Worm (Caenorhabditis elegans) whole organism, L1 larva: ENCODE measurements around the gene smg-6.
A peak's percentile ranks its signal among the peaks of the same experiment; 100 is the strongest.

Source experiments
- C34B4.2 ChIP-seq: sonication (generic microtip); optimal IDR thresholded peaks from 2 replicates; lab custom pipeline; 2017; ENCODE audit warnings: mild to moderate bottlenecking, missing genetic modification characterization, missing compliant biosample characterization
- F16B12.6 ChIP-seq: fragments of 150-350 bp; optimal IDR thresholded peaks from 2 replicates; lab custom pipeline; 2014; ENCODE audit warnings: missing biosample characterization, missing genetic modification characterization
- Y116A8C.19 ChIP-seq: sonication (generic microtip); optimal IDR thresholded peaks from 2 replicates; lab custom pipeline; 2016; ENCODE audit warnings: missing compliant biosample characterization, missing genetic modification characterization, borderline replicate concordance
- aha-1 ChIP-seq: fragments of 150-350 bp; optimal IDR thresholded peaks from 2 replicates; lab custom pipeline; 2014; ENCODE audit warnings: missing biosample characterization, missing genetic modification characterization
- alr-1 ChIP-seq: fragments of 200-800 bp; sonication (Bioruptor generic); optimal IDR thresholded peaks from 2 replicates; lab custom pipeline; 2018; ENCODE audit warnings: borderline replicate concordance, mild to moderate bottlenecking, missing genetic modification characterization, missing compliant biosample characterization
- aly-2 ChIP-seq: fragments of 150-350 bp; optimal IDR thresholded peaks from 2 replicates; lab custom pipeline; 2014; ENCODE audit warnings: missing biosample characterization, missing genetic modification characterization
- blmp-1 ChIP-seq: fragments of 150-350 bp; optimal IDR thresholded peaks from 2 replicates; lab custom pipeline; 2014; ENCODE audit warnings: missing biosample characterization, missing genetic modification characterization
- ceh-63 ChIP-seq: fragments of 200-800 bp; sonication (Bioruptor generic); optimal IDR thresholded peaks from 2 replicates; lab custom pipeline; 2018; ENCODE audit warnings: mild to moderate bottlenecking, missing genetic modification characterization, missing compliant biosample characterization
- ceh-82 ChIP-seq, 3 experiments: fragments of 150-350 bp in 1 of 3; sonication (generic microtip) in 2 of 3; optimal IDR thresholded peaks; 2 replicates each; lab custom pipeline; 2014 to 2017; ENCODE audit warnings: missing biosample characterization in 3 of 3, missing genetic modification characterization in 3 of 3
- ces-1 ChIP-seq: fragments of 150-350 bp; optimal IDR thresholded peaks from 2 replicates; lab custom pipeline; 2014; ENCODE audit warnings: missing biosample characterization, missing genetic modification reagents, missing genetic modification characterization
- dpl-1 ChIP-seq, 3 experiments: fragments of 150-350 bp in 2 of 3; sonication (generic microtip) in 1 of 3; optimal IDR thresholded peaks; 2 replicates each; lab custom pipeline; 2014 to 2017; ENCODE audit warnings: missing biosample characterization in 3 of 3, missing genetic modification characterization in 3 of 3, missing genetic modification reagents in 3 of 3
- dsc-1 ChIP-seq: sonication (generic microtip); optimal IDR thresholded peaks from 2 replicates; lab custom pipeline; 2016; ENCODE audit warnings: mild to moderate bottlenecking, missing genetic modification characterization, missing compliant biosample characterization
- efl-1 ChIP-seq, 4 experiments: fragments of 150-350 bp; optimal IDR thresholded peaks in 3 of 4; peaks in 1 of 4; 1 replicate in 1 of 4; 2 replicates in 3 of 4; lab custom pipeline; 2014; ENCODE audit warnings: missing biosample characterization in 2 of 4, missing genetic modification characterization in 2 of 4, missing genetic modification reagents in 2 of 4
- egl-13 ChIP-seq: sonication (generic microtip); optimal IDR thresholded peaks from 2 replicates; lab custom pipeline; 2016; ENCODE audit warnings: missing genotype, missing genetic modification reagents, missing genetic modification characterization, missing compliant biosample characterization
- egl-27 ChIP-seq, 2 experiments: fragments of 150-350 bp in 1 of 2; sonication (generic microtip); optimal IDR thresholded peaks; 3 replicates each; lab custom pipeline; 2017 to 2018; ENCODE audit warnings: missing biosample characterization in 2 of 2, missing genetic modification characterization in 2 of 2, missing genetic modification reagents in 2 of 2
- elt-2 ChIP-seq: sonication (generic microtip); optimal IDR thresholded peaks from 2 replicates; lab custom pipeline; 2016; ENCODE audit warnings: missing genetic modification characterization, mild to moderate bottlenecking, inconsistent platforms, missing compliant biosample characterization, missing genetic modification reagents
- ets-5 ChIP-seq: fragments of 200-800 bp; sonication (Bioruptor generic); IDR thresholded peaks from 2 replicates; pipeline ENCODE4 v1.3.6; 2022; ENCODE audit warnings: missing genetic modification characterization, missing compliant biosample characterization
- fkh-10 ChIP-seq: sonication (generic microtip); optimal IDR thresholded peaks from 2 replicates; lab custom pipeline; 2017; ENCODE audit warnings: missing biosample characterization, missing genetic modification reagents, missing genetic modification characterization
- fkh-4 ChIP-seq: sonication (generic microtip); optimal IDR thresholded peaks from 2 replicates; lab custom pipeline; 2016; ENCODE audit warnings: missing compliant biosample characterization, missing genetic modification characterization, borderline replicate concordance
- hpl-2 ChIP-seq: fragments of 150-350 bp; optimal IDR thresholded peaks from 2 replicates; lab custom pipeline; 2014; ENCODE audit warnings: missing biosample characterization, missing genetic modification reagents, missing genetic modification characterization
- irx-1 ChIP-seq: sonication (generic microtip); optimal IDR thresholded peaks from 2 replicates; lab custom pipeline; 2016; ENCODE audit warnings: missing genetic modification characterization, missing compliant biosample characterization
- jun-1 ChIP-seq: fragments of 150-350 bp; optimal IDR thresholded peaks from 2 replicates; lab custom pipeline; 2014; ENCODE audit warnings: missing biosample characterization, missing genetic modification reagents, missing genetic modification characterization
- lin-13 ChIP-seq: fragments of 150-350 bp; optimal IDR thresholded peaks from 2 replicates; lab custom pipeline; 2014; ENCODE audit warnings: missing biosample characterization, missing genetic modification reagents, missing genetic modification characterization
- lin-14 ChIP-seq: fragments of 200-800 bp; sonication (Bioruptor generic); optimal IDR thresholded peaks from 2 replicates; lab custom pipeline; 2018; ENCODE audit warnings: mild to moderate bottlenecking, missing genetic modification characterization, moderate library complexity, missing compliant biosample characterization
- lin-35 ChIP-seq, 2 experiments: fragments of 150-350 bp; optimal IDR thresholded peaks; 2 replicates each; lab custom pipeline; 2014; ENCODE audit warnings: missing biosample characterization in 2 of 2, missing genetic modification characterization in 2 of 2, missing genetic modification reagents in 2 of 2
- lin-39 ChIP-seq: fragments of 150-350 bp; optimal IDR thresholded peaks from 2 replicates; lab custom pipeline; 2014; ENCODE audit warnings: missing biosample characterization, missing genetic modification reagents, missing genetic modification characterization
- lir-3 ChIP-seq: sonication (generic microtip); optimal IDR thresholded peaks from 2 replicates; lab custom pipeline; 2016; ENCODE audit warnings: mild to moderate bottlenecking, missing genetic modification characterization, moderate library complexity, missing compliant biosample characterization; ENCODE audit not compliant: poor library complexity
- mdl-1 ChIP-seq, 2 experiments: fragments of 150-350 bp; optimal IDR thresholded peaks; 2 replicates each; lab custom pipeline; 2014 to 2017; ENCODE audit warnings: missing biosample characterization in 2 of 2, missing genetic modification characterization in 2 of 2, inconsistent platforms in 1 of 2
- mep-1 ChIP-seq: fragments of 150-350 bp; optimal IDR thresholded peaks from 2 replicates; lab custom pipeline; 2014; ENCODE audit warnings: missing biosample characterization, missing genetic modification characterization
- nhr-11 ChIP-seq: fragments of 150-350 bp; optimal IDR thresholded peaks from 2 replicates; lab custom pipeline; 2014; ENCODE audit warnings: missing biosample characterization, missing genetic modification characterization
- nhr-19 ChIP-seq: fragments of 200-800 bp; sonication (Bioruptor generic); conservative IDR thresholded peaks from 2 replicates; pipeline ENCODE4 v1.3.6; 2022; ENCODE audit warnings: missing genetic modification characterization, missing compliant biosample characterization
- nhr-20 ChIP-seq: sonication (generic microtip); optimal IDR thresholded peaks from 2 replicates; lab custom pipeline; 2016; ENCODE audit warnings: mild to moderate bottlenecking, missing genetic modification characterization, missing compliant biosample characterization
- nhr-28 ChIP-seq: fragments of 150-350 bp; optimal IDR thresholded peaks from 2 replicates; lab custom pipeline; 2014; ENCODE audit warnings: missing biosample characterization, missing genetic modification characterization
- nhr-71 ChIP-seq: sonication (generic microtip); optimal IDR thresholded peaks from 2 replicates; lab custom pipeline; 2016; ENCODE audit warnings: mild to moderate bottlenecking, missing genetic modification characterization, moderate library complexity, missing compliant biosample characterization
- nhr-76 ChIP-seq: sonication (generic microtip); optimal IDR thresholded peaks from 2 replicates; lab custom pipeline; 2017; ENCODE audit warnings: missing biosample characterization, missing genetic modification characterization
- nhr-85 ChIP-seq: sonication (generic microtip); peaks from one replicate; lab custom pipeline; 2016; ENCODE audit warnings: missing genetic modification characterization, inconsistent platforms, missing compliant biosample characterization
- pqm-1 ChIP-seq: sonication (generic microtip); optimal IDR thresholded peaks from 3 replicates; lab custom pipeline; 2017; ENCODE audit warnings: missing biosample characterization, missing genetic modification characterization
- rnt-1 ChIP-seq: sonication (generic microtip); optimal IDR thresholded peaks from 2 replicates; lab custom pipeline; 2016; ENCODE audit warnings: mild to moderate bottlenecking, missing genetic modification characterization, moderate library complexity, missing compliant biosample characterization
- snpc-4 ChIP-seq: fragments of 150-350 bp; optimal IDR thresholded peaks from 2 replicates; lab custom pipeline; 2014; ENCODE audit warnings: missing biosample characterization, missing genetic modification characterization
- snu-23 ChIP-seq: sonication (generic microtip); optimal IDR thresholded peaks from 2 replicates; lab custom pipeline; 2016; ENCODE audit warnings: missing genetic modification characterization, missing compliant biosample characterization
- sox-4 ChIP-seq: sonication (generic microtip); optimal IDR thresholded peaks from 2 replicates; lab custom pipeline; 2016; ENCODE audit warnings: missing genetic modification characterization, missing compliant biosample characterization
- sptf-1 ChIP-seq: fragments of 150-350 bp; optimal IDR thresholded peaks from 2 replicates; lab custom pipeline; 2014; ENCODE audit warnings: missing biosample characterization, missing genetic modification characterization
- swsn-7 ChIP-seq: sonication (generic microtip); optimal IDR thresholded peaks from 2 replicates; lab custom pipeline; 2016; ENCODE audit warnings: missing genetic modification characterization, missing compliant biosample characterization
- tbx-2 ChIP-seq: sonication (generic microtip); optimal IDR thresholded peaks from 2 replicates; lab custom pipeline; 2016; ENCODE audit warnings: missing genetic modification characterization, missing compliant biosample characterization
- unc-130 ChIP-seq: fragments of 150-350 bp; optimal IDR thresholded peaks from 2 replicates; lab custom pipeline; 2017; ENCODE audit warnings: missing biosample characterization, missing genetic modification characterization, inconsistent platforms
- unc-86 ChIP-seq: sonication (generic microtip); optimal IDR thresholded peaks from 2 replicates; lab custom pipeline; 2016; ENCODE audit warnings: missing genetic modification characterization, missing compliant biosample characterization
- xbp-1 ChIP-seq: sonication (generic microtip); optimal IDR thresholded peaks from 2 replicates; lab custom pipeline; 2016; ENCODE audit warnings: missing genetic modification characterization, missing compliant biosample characterization
- zag-1 ChIP-seq: fragments of 150-350 bp; optimal IDR thresholded peaks from 2 replicates; lab custom pipeline; 2014; ENCODE audit warnings: missing biosample characterization, missing genetic modification characterization
- ztf-4 ChIP-seq: fragments of 150-350 bp; optimal IDR thresholded peaks from 2 replicates; lab custom pipeline; 2014; ENCODE audit warnings: missing biosample characterization, missing genetic modification characterization

Gene smg-6

DNA sequence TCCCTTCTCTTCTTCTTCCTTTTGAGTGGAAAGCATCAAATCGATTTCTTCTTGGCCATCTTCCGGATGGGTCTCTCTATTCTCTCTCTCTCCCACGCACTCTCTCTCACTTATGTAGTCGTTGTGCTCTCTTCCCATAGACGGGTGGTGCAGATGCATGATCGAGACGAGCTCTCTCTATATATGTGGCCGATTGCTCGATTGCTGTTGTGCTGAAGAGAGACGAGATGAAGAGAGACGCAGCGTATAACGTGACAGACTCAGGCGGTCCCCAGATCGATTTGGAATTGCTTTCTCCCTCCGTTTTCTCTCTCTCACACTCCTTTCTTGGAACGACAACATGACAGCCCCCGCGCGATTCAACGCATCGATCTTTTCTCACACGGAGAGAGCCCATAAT is 59.1 kb downstream of the smg-6 start (continued):
- TF ChIP-seq lir-3 (tag; lab: Kevin White, UChicago) (no peak), snpc-4 (tag; lab: Kevin White, UChicago) (peak; percentile 19), ceh-63 (GFP tag; lab: Kevin White, UChicago) (no peak), lin-39 (no peak), fkh-4 (tag; lab: Kevin White, UChicago) (no peak), nhr-20 (no peak), sox-4 (no peak), ceh-82 (tag; optimal IDR thresholded peaks at IDR 0.05; lab: Kevin White, UChicago) (peak in 1 of 3 experiments; percentile 30), fkh-10 (GFP tag; lab: Kevin White, UChicago) (no peak), Y116A8C.19 (no peak), swsn-7 (tag; lab: Kevin White, UChicago) (peak; percentile 56), aly-2 (tag; lab: Kevin White, UChicago) (no peak), F16B12.6 (tag; lab: Kevin White, UChicago) (no peak), unc-130 (tag; lab: Kevin White, UChicago) (no peak), blmp-1 (tag; lab: Kevin White, UChicago) (no peak), lin-35 (GFP tag; optimal IDR thresholded peaks at IDR 0.05; lab: Kevin White, UChicago) (no peak), nhr-76 (no peak), mdl-1 (tag; optimal IDR thresholded peaks at IDR 0.05; lab: Kevin White, UChicago) (peak in 1 of 2 experiments; percentile 37), nhr-85 (peak; percentile 50), nhr-28 (tag; lab: Kevin White, UChicago) (no peak), ces-1 (GFP tag; lab: Kevin White, UChicago) (no peak), hpl-2 (GFP tag; lab: Kevin White, UChicago) (no peak), snu-23 (GFP tag; lab: Kevin White, UChicago) (peak; percentile 52), ets-5 (no peak), nhr-11 (no peak), mep-1 (tag; lab: Kevin White, UChicago) (peak; percentile 35), jun-1 (peak; percentile 38), sptf-1 (no peak), dpl-1 (GFP tag; optimal IDR thresholded peaks at IDR 0.05; lab: Kevin White, UChicago) (peak in 1 of 3 experiments; percentile 28), lin-13 (GFP tag; lab: Kevin White, UChicago) (peak; percentile 28), lin-14 (GFP tag; lab: Kevin White, UChicago) (peak; percentile 88), ztf-4 (tag; lab: Kevin White, UChicago) (no peak), elt-2 (tag; lab: Kevin White, UChicago) (no peak), aha-1 (no peak), egl-13 (tag; lab: Kevin White, UChicago) (peak; percentile 79), nhr-71 (peak; percentile 72), dsc-1 (tag; lab: Kevin White, UChicago) (no peak), tbx-2 (tag; lab: Kevin White, UChicago) (peak; percentile 59), zag-1 (tag; lab: Kevin White, UChicago) (no peak), efl-1 (optimal IDR thresholded peaks at IDR 0.05; lab: Kevin White, UChicago) (peak; percentile 2 to 32), efl-1 (GFP tag; optimal IDR thresholded peaks at IDR 0.05 in 1 of 2; lab: Kevin White, UChicago) (peak in 1 of 2 experiments; percentile 18), nhr-19 (GFP tag; lab: Robert Waterston, UW) (no peak), irx-1 (no peak), xbp-1 (tag; lab: Kevin White, UChicago) (peak; percentile 15)

DNA sequence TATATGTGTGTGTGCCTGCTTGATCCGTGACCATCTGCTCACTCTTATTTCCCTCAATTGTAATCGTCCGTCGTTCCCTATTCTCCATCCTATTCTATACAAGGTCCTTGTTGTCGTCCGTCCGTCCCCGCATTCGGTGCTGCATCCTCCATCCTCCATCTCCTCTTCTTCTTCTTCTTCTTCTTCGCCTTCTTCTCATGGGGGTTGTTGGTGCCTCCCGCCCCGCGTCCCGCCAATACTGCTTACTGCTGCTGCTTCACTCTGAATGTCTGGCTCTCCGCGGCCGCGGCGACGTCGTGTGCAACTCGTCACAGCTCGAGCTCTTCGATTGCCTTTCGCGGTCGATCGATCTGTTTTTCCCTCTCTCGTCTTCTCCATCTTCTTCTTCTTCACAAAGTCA is 61.5 kb downstream of the smg-6 start:
- TF ChIP-seq pqm-1 (tag; lab: Kevin White, UChicago): no peak
- peak; percentile 5 for TF ChIP-seq snu-23 (GFP tag; lab: Kevin White, UChicago)
- TF ChIP-seq irx-1: no peak
- no peak for TF ChIP-seq zag-1 (tag; lab: Kevin White, UChicago)
- peak; percentile 80 for TF ChIP-seq lin-14 (GFP tag; lab: Kevin White, UChicago)
- TF ChIP-seq C34B4.2: no peak
- no peak for TF ChIP-seq ces-1 (GFP tag; lab: Kevin White, UChicago)
- TF ChIP-seq Y116A8C.19: no peak
- TF ChIP-seq alr-1 (tag; lab: Kevin White, UChicago): no peak
- TF ChIP-seq nhr-71: peak; percentile 40
- no peak for TF ChIP-seq egl-13 (tag; lab: Kevin White, UChicago)
- TF ChIP-seq nhr-19 (GFP tag; lab: Robert Waterston, UW): no peak
- no peak for TF ChIP-seq hpl-2 (GFP tag; lab: Kevin White, UChicago)
- peak; percentile 45 for TF ChIP-seq swsn-7 (tag; lab: Kevin White, UChicago)
- no peak for TF ChIP-seq egl-27 (tag; optimal IDR thresholded peaks at IDR 0.05; lab: Kevin White, UChicago)
- TF ChIP-seq rnt-1 (tag; lab: Kevin White, UChicago): no peak
- peak; percentile 16 for TF ChIP-seq tbx-2 (tag; lab: Kevin White, UChicago)
- no peak for TF ChIP-seq fkh-4 (tag; lab: Kevin White, UChicago)
- TF ChIP-seq unc-86: peak; percentile 45
- peak; percentile 28 for TF ChIP-seq mep-1 (tag; lab: Kevin White, UChicago)
- no peak for TF ChIP-seq lir-3 (tag; lab: Kevin White, UChicago)
- peak; percentile 53 for TF ChIP-seq fkh-10 (GFP tag; lab: Kevin White, UChicago)
- no peak for TF ChIP-seq sptf-1
- peak in 1 of 3 experiments; percentile 33 for TF ChIP-seq dpl-1 (GFP tag; optimal IDR thresholded peaks at IDR 0.05; lab: Kevin White, UChicago)
- TF ChIP-seq lin-35 (GFP tag; optimal IDR thresholded peaks at IDR 0.05; lab: Kevin White, UChicago): peak in 1 of 2 experiments; percentile 26
- TF ChIP-seq nhr-85: no peak
